Worm (Caenorhabditis elegans): ENCODE results near the gene dgn-2.
A peak's percentile ranks its signal among the peaks of the same experiment; 100 is the strongest.

dgn-2 gene

ce11 chrX:1370736-1371281 lies 3.5 kb upstream of the dgn-2 start, which contains the start of gene F56C3.7:
TSS of gene F56C3.7 (minus strand) at chrX:1370786.
- TF ChIP-seq hmg-1.2 (GFP tag; IDR thresholded peaks at IDR 0.05) = peak; percentile 15; the same call in 1 of the 2 replicates
- no peak for TF ChIP-seq sea-2 (GFP tag; IDR thresholded peaks at IDR 0.05)
- peak; percentile 77 for TF ChIP-seq gei-17 (GFP tag; optimal IDR thresholded peaks at IDR 0.05)
- 0 out of 2 replicates have a peak, but pooled peaks have one; percentile 41 for TF ChIP-seq dox-1 (GFP tag; IDR thresholded peaks at IDR 0.05)

ce11 chrX:1360631-1361030 lies 6.7 kb downstream of the dgn-2 start, which contains the start of gene F56C3.4:
TSS of gene F56C3.4 (minus strand) at chrX:1360731.
- TF ChIP-seq aptf-2 (GFP tag; conservative IDR thresholded peaks at IDR 0.05) = no peak
- no peak for TF ChIP-seq hmg-20 (GFP tag; IDR thresholded peaks at IDR 0.05)
- no peak for TF ChIP-seq hsf-1 (GFP tag; IDR thresholded peaks at IDR 0.05)
- no peak for TF ChIP-seq unc-130 (GFP tag; optimal IDR thresholded peaks at IDR 0.05)
- TF ChIP-seq bed-2 (GFP tag; IDR thresholded peaks at IDR 0.05) = no peak
- TF ChIP-seq C17E4.6 (GFP tag; IDR thresholded peaks at IDR 0.05) = no peak
- no peak for TF ChIP-seq let-526 (GFP tag; IDR thresholded peaks at IDR 0.05)
- no peak for TF ChIP-seq somi-1 (GFP tag; optimal IDR thresholded peaks at IDR 0.05)
- no peak for TF ChIP-seq ztf-6 (GFP tag; IDR thresholded peaks at IDR 0.05)
- no peak for TF ChIP-seq Y67H2A.10 (GFP tag; conservative IDR thresholded peaks at IDR 0.05)
- TF ChIP-seq cebp-2 (GFP tag; IDR thresholded peaks at IDR 0.05) = no peak
- no peak for TF ChIP-seq hlh-26 (GFP tag; conservative IDR thresholded peaks at IDR 0.05)
- TF ChIP-seq C06A6.2 (GFP tag; conservative IDR thresholded peaks at IDR 0.05) = no peak

ce11 chrX:1358295-1358694 lies 9.0 kb downstream of the dgn-2 start, which contains the start of gene F56C3.3:
TSS of gene F56C3.3 (minus strand) at chrX:1358395.
- no peak for TF ChIP-seq F49E8.2 (tag; optimal IDR thresholded peaks at IDR 0.05; ENCODE audit: insufficient read depth)
- TF ChIP-seq hrde-1 (tag; optimal IDR thresholded peaks at IDR 0.05; ENCODE audit: borderline replicate concordance) = no peak

- TF ChIP-seq ztf-3 (GFP tag; optimal IDR thresholded peaks at IDR 0.05) (peak; percentile 87), mxl-1 (tag; optimal IDR thresholded peaks at IDR 0.05) (no peak), lir-1 (GFP tag; conservative IDR thresholded peaks at IDR 0.05) (peak; percentile 87), atf-7 (tag; optimal IDR thresholded peaks at IDR 0.05) (peak; percentile 94), Y79H2A.3 (GFP tag; conservative IDR thresholded peaks at IDR 0.05) (no peak), Y67H2A.10 (GFP tag; conservative IDR thresholded peaks at IDR 0.05) (no peak), lag-1 (GFP tag; IDR thresholded peaks at IDR 0.05) (0 out of 2 replicates have a peak, but pooled peaks have one; percentile 29), nfya-2 (GFP tag; IDR thresholded peaks at IDR 0.05) (no peak), chd-7 (tag; optimal IDR thresholded peaks at IDR 0.05) (no peak), dpl-1 (GFP tag; optimal IDR thresholded peaks at IDR 0.05) (no peak), F52B5.7 (tag; optimal IDR thresholded peaks at IDR 0.05) (no peak), nhr-80 (tag; optimal IDR thresholded peaks at IDR 0.05) (peak; percentile 76), F55B11.4 (tag; optimal IDR thresholded peaks at IDR 0.05; ENCODE audit: borderline replicate concordance, insufficient read depth) (no peak), F22D6.2 (tag; optimal IDR thresholded peaks at IDR 0.05) (peak; percentile 91), K12H6.12 (tag; optimal IDR thresholded peaks at IDR 0.05) (peak; percentile 82), unc-62 (GFP tag; optimal IDR thresholded peaks at IDR 0.05) (peak; percentile 19), madf-6 (GFP tag; IDR thresholded peaks at IDR 0.05) (no peak; the same call in 1 of the 2 replicates), F39B2.1 (GFP tag; IDR thresholded peaks at IDR 0.05) (no peak), sea-2 (GFP tag; IDR thresholded peaks at IDR 0.05) (no peak), cebp-2 (GFP tag; IDR thresholded peaks at IDR 0.05) (peak; percentile 98), repo-1 (tag; optimal IDR thresholded peaks at IDR 0.05) (peak; percentile 96), lin-40 (tag; optimal IDR thresholded peaks at IDR 0.05) (peak; percentile 99), dox-1 (GFP tag; IDR thresholded peaks at IDR 0.05) (peak; percentile 98), hmg-1.2 (GFP tag; IDR thresholded peaks at IDR 0.05) (peak; percentile 81), ama-1 (optimal IDR thresholded peaks at IDR 0.05) (no peak), ama-1 (GFP tag; optimal IDR thresholded peaks at IDR 0.05) (no peak), lin-35 (GFP tag; optimal IDR thresholded peaks at IDR 0.05) (peak in 2 of 3 experiments; percentile 74 to 97), ceh-58 (GFP tag; IDR thresholded peaks at IDR 0.05) (no peak), dpff-1 (tag; optimal IDR thresholded peaks at IDR 0.05) (peak; percentile 62), F57C9.4 (tag; optimal IDR thresholded peaks at IDR 0.05) (no peak)
These were observed 22.5 kb downstream of the dgn-2 start for ce11 chrX:1344818-1345217.
